Fruit fly (Drosophila melanogaster): ENCODE measurements around the gene myd.

DNA sequence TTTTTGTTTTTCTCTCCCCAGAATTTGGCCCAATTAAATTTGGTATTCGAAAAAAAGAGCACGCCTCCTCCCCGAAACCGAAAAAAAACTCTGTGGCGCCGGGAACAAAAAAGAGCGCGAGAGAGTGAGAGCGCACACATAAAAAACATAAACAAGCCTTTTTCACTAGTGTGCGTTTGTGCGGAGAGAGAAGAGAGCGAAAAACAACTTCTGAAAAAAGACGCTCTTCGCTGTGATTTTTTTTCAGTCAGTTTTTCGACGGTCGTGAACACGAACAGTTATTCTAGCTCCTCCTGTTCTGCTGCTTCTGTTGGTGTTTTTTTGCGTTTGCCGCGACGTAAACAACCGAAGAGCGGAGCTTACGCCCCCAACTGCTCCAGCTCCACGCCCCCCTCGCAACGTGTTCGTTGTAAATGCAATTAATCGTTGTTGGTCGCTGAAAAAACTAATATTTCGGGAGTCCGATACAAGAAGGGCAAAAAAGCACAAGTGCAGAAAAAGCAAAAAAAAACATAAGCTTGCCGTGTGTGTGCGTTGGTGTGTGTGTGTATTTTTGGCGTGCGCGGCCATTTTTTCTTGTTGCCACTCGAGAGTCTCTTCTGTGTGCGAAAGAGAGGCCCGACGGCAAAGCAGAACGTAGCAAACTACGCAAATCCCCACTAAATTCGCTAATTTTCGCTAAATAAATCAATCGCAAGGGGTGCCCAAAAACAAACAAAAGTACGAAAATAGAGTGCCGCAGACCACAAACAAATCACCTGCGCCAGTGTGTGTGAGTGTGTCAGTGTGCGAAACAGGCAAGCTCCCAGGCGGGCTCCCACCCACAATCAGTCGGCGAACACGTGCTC is 16.3 kb upstream of the myd start, which contains the start of gene sqz:
- TF ChIP-seq bab1 (GFP tag; optimal IDR thresholded peaks at IDR 0.05) (no peak), Mnt (GFP tag; optimal IDR thresholded peaks at IDR 0.05) (peak; percentile 45)
